Worm (Caenorhabditis elegans) whole organism, L1 larva: ENCODE data around the gene T28C6.7.

Source experiments
- C04F5.9 ChIP-seq: sonication (generic microtip); optimal IDR thresholded peaks from 2 replicates; lab custom pipeline; 2016; ENCODE audit warnings: missing genetic modification characterization, missing compliant biosample characterization
- C16A3.4 ChIP-seq: fragments of 150-350 bp; optimal IDR thresholded peaks from 2 replicates; lab custom pipeline; 2014; ENCODE audit warnings: missing biosample characterization, missing genetic modification characterization
- F16B12.6 ChIP-seq: fragments of 150-350 bp; optimal IDR thresholded peaks from 2 replicates; lab custom pipeline; 2014; ENCODE audit warnings: missing biosample characterization, missing genetic modification characterization
- alr-1 ChIP-seq: fragments of 200-800 bp; sonication (Bioruptor generic); optimal IDR thresholded peaks from 2 replicates; lab custom pipeline; 2018; ENCODE audit warnings: borderline replicate concordance, mild to moderate bottlenecking, missing genetic modification characterization, missing compliant biosample characterization
- aly-2 ChIP-seq: fragments of 150-350 bp; optimal IDR thresholded peaks from 2 replicates; lab custom pipeline; 2014; ENCODE audit warnings: missing biosample characterization, missing genetic modification characterization
- ama-1 ChIP-seq: fragments of 150-350 bp; optimal IDR thresholded peaks from 2 replicates; lab custom pipeline; 2014
- blmp-1 ChIP-seq: fragments of 150-350 bp; optimal IDR thresholded peaks from 2 replicates; lab custom pipeline; 2014; ENCODE audit warnings: missing biosample characterization, missing genetic modification characterization
- ceh-82 ChIP-seq, 3 experiments: fragments of 150-350 bp in 1 of 3; sonication (generic microtip) in 2 of 3; optimal IDR thresholded peaks; 2 replicates each; lab custom pipeline; 2014 to 2017; ENCODE audit warnings: missing biosample characterization in 3 of 3, missing genetic modification characterization in 3 of 3
- ceh-88 ChIP-seq: fragments of 200-800 bp; sonication (Bioruptor generic); IDR thresholded peaks from 2 replicates; pipeline ENCODE4 v1.3.6; 2022; ENCODE audit warnings: missing genetic modification characterization, missing compliant biosample characterization
- dpl-1 ChIP-seq, 3 experiments: fragments of 150-350 bp in 2 of 3; sonication (generic microtip) in 1 of 3; optimal IDR thresholded peaks; 2 replicates each; lab custom pipeline; 2014 to 2017; ENCODE audit warnings: missing biosample characterization in 3 of 3, missing genetic modification characterization in 3 of 3, missing genetic modification reagents in 3 of 3
- dsc-1 ChIP-seq: sonication (generic microtip); optimal IDR thresholded peaks from 2 replicates; lab custom pipeline; 2016; ENCODE audit warnings: mild to moderate bottlenecking, missing genetic modification characterization, missing compliant biosample characterization
- efl-1 ChIP-seq, 4 experiments: fragments of 150-350 bp; optimal IDR thresholded peaks in 3 of 4; peaks in 1 of 4; 1 replicate in 1 of 4; 2 replicates in 3 of 4; lab custom pipeline; 2014; ENCODE audit warnings: missing biosample characterization in 2 of 4, missing genetic modification characterization in 2 of 4, missing genetic modification reagents in 2 of 4
- egl-27 ChIP-seq, 2 experiments: fragments of 150-350 bp in 1 of 2; sonication (generic microtip); optimal IDR thresholded peaks; 3 replicates each; lab custom pipeline; 2017 to 2018; ENCODE audit warnings: missing biosample characterization in 2 of 2, missing genetic modification characterization in 2 of 2, missing genetic modification reagents in 2 of 2
- elt-3 ChIP-seq, 6 experiments: fragments of 150-350 bp in 1 of 6; sonication (generic microtip); optimal IDR thresholded peaks; 2 replicates each; lab custom pipeline; 2017 to 2018; ENCODE audit warnings: missing biosample characterization in 6 of 6, missing genetic modification characterization in 6 of 6, inconsistent platforms in 1 of 6
- fkh-10 ChIP-seq: sonication (generic microtip); optimal IDR thresholded peaks from 2 replicates; lab custom pipeline; 2017; ENCODE audit warnings: missing biosample characterization, missing genetic modification reagents, missing genetic modification characterization
- isw-1 ChIP-seq: fragments of 200-800 bp; sonication (Bioruptor generic); IDR thresholded peaks from 2 replicates; pipeline ENCODE4 v1.3.6; 2022; ENCODE audit warnings: missing genetic modification characterization, missing compliant biosample characterization
- jun-1 ChIP-seq: fragments of 150-350 bp; optimal IDR thresholded peaks from 2 replicates; lab custom pipeline; 2014; ENCODE audit warnings: missing biosample characterization, missing genetic modification reagents, missing genetic modification characterization
- lin-13 ChIP-seq: fragments of 150-350 bp; optimal IDR thresholded peaks from 2 replicates; lab custom pipeline; 2014; ENCODE audit warnings: missing biosample characterization, missing genetic modification reagents, missing genetic modification characterization
- lin-14 ChIP-seq: fragments of 200-800 bp; sonication (Bioruptor generic); optimal IDR thresholded peaks from 2 replicates; lab custom pipeline; 2018; ENCODE audit warnings: mild to moderate bottlenecking, missing genetic modification characterization, moderate library complexity, missing compliant biosample characterization
- lin-15B ChIP-seq: fragments of 150-350 bp; sonication (generic microtip); optimal IDR thresholded peaks from 3 replicates; lab custom pipeline; 2014; ENCODE audit warnings: missing biosample characterization, missing genetic modification characterization
- lin-35 ChIP-seq, 2 experiments: fragments of 150-350 bp; optimal IDR thresholded peaks; 2 replicates each; lab custom pipeline; 2014; ENCODE audit warnings: missing biosample characterization in 2 of 2, missing genetic modification characterization in 2 of 2, missing genetic modification reagents in 2 of 2
- lir-3 ChIP-seq: sonication (generic microtip); optimal IDR thresholded peaks from 2 replicates; lab custom pipeline; 2016; ENCODE audit warnings: mild to moderate bottlenecking, missing genetic modification characterization, moderate library complexity, missing compliant biosample characterization; ENCODE audit not compliant: poor library complexity
- lsy-2 ChIP-seq, 2 experiments: fragments of 150-350 bp; optimal IDR thresholded peaks; 2 replicates each; lab custom pipeline; 2014; ENCODE audit warnings: missing biosample characterization in 2 of 2, missing genetic modification characterization in 2 of 2
- mef-2 ChIP-seq: fragments of 150-350 bp; optimal IDR thresholded peaks from 2 replicates; lab custom pipeline; 2014; ENCODE audit warnings: missing biosample characterization, missing genetic modification characterization
- mep-1 ChIP-seq: fragments of 150-350 bp; optimal IDR thresholded peaks from 2 replicates; lab custom pipeline; 2014; ENCODE audit warnings: missing biosample characterization, missing genetic modification characterization
- nhr-12 ChIP-seq: sonication (generic microtip); optimal IDR thresholded peaks from 2 replicates; lab custom pipeline; 2017; ENCODE audit warnings: missing biosample characterization, missing genetic modification characterization
- nhr-20 ChIP-seq: sonication (generic microtip); optimal IDR thresholded peaks from 2 replicates; lab custom pipeline; 2016; ENCODE audit warnings: mild to moderate bottlenecking, missing genetic modification characterization, missing compliant biosample characterization
- nhr-28 ChIP-seq: fragments of 150-350 bp; optimal IDR thresholded peaks from 2 replicates; lab custom pipeline; 2014; ENCODE audit warnings: missing biosample characterization, missing genetic modification characterization
- nhr-47 ChIP-seq: sonication (generic microtip); optimal IDR thresholded peaks from 2 replicates; lab custom pipeline; 2016; ENCODE audit warnings: mild to moderate bottlenecking, missing genetic modification characterization, moderate library complexity, missing compliant biosample characterization
- nhr-71 ChIP-seq: sonication (generic microtip); optimal IDR thresholded peaks from 2 replicates; lab custom pipeline; 2016; ENCODE audit warnings: mild to moderate bottlenecking, missing genetic modification characterization, moderate library complexity, missing compliant biosample characterization
- nhr-85 ChIP-seq: sonication (generic microtip); peaks from one replicate; lab custom pipeline; 2016; ENCODE audit warnings: missing genetic modification characterization, inconsistent platforms, missing compliant biosample characterization
- pag-3 ChIP-seq: sonication (generic microtip); optimal IDR thresholded peaks from 2 replicates; lab custom pipeline; 2017; ENCODE audit warnings: missing genetic modification characterization, mild to moderate bottlenecking, missing compliant biosample characterization, antibody characterized with exemption, borderline replicate concordance; ENCODE audit not compliant: insufficient read depth
- pax-3 ChIP-seq: fragments of 200-800 bp; sonication (Bioruptor generic); optimal IDR thresholded peaks from 2 replicates; lab custom pipeline; 2018; ENCODE audit warnings: mild to moderate bottlenecking, missing genetic modification characterization, moderate library complexity, missing compliant biosample characterization
- rnt-1 ChIP-seq: sonication (generic microtip); optimal IDR thresholded peaks from 2 replicates; lab custom pipeline; 2016; ENCODE audit warnings: mild to moderate bottlenecking, missing genetic modification characterization, moderate library complexity, missing compliant biosample characterization
- skn-1 ChIP-seq: fragments of 150-350 bp; optimal IDR thresholded peaks from 2 replicates; lab custom pipeline; 2014; ENCODE audit warnings: missing biosample characterization, missing genetic modification characterization
- snu-23 ChIP-seq: sonication (generic microtip); optimal IDR thresholded peaks from 2 replicates; lab custom pipeline; 2016; ENCODE audit warnings: missing genetic modification characterization, missing compliant biosample characterization
- sox-4 ChIP-seq: sonication (generic microtip); optimal IDR thresholded peaks from 2 replicates; lab custom pipeline; 2016; ENCODE audit warnings: missing genetic modification characterization, missing compliant biosample characterization
- sup-37 ChIP-seq: fragments of 200-800 bp; sonication (Bioruptor generic); optimal IDR thresholded peaks from 2 replicates; lab custom pipeline; 2018; ENCODE audit warnings: mild to moderate bottlenecking, missing genetic modification characterization, missing compliant biosample characterization
- swsn-7 ChIP-seq: sonication (generic microtip); optimal IDR thresholded peaks from 2 replicates; lab custom pipeline; 2016; ENCODE audit warnings: missing genetic modification characterization, missing compliant biosample characterization
- tbx-2 ChIP-seq: sonication (generic microtip); optimal IDR thresholded peaks from 2 replicates; lab custom pipeline; 2016; ENCODE audit warnings: missing genetic modification characterization, missing compliant biosample characterization
- unc-130 ChIP-seq: fragments of 150-350 bp; optimal IDR thresholded peaks from 2 replicates; lab custom pipeline; 2017; ENCODE audit warnings: missing biosample characterization, missing genetic modification characterization, inconsistent platforms
- xbp-1 ChIP-seq: sonication (generic microtip); optimal IDR thresholded peaks from 2 replicates; lab custom pipeline; 2016; ENCODE audit warnings: missing genetic modification characterization, missing compliant biosample characterization

Gene T28C6.7

DNA sequence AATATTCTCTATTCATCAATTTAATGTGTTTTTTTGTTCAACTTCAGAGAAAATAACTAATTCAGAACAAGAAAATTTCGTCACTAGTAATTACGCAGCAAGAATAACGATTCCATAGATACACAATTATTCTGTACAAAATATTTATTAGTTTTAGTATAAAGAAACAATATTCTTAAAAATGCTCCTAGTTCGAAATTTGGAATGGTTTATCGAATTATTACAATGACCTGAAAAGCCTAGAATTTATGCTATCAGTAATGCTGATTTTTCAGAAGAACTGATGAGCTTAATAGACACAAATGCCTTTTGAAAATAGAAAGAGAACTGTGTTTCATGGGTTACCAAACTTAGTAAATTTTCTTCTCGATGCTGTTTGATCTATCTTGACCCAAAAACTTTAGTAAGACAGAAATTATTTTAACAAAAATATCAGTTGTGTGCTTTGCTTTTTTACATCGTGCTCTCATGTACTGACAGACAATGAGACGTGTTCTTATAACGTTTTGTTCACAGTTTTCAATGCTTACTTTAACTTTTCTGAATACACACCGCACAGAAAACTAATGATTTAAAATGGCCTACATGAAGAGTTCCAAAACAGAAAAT lies 1.5 kb upstream of the T28C6.7 start:
- peak; percentile 19 for TF ChIP-seq jun-1
- TF ChIP-seq alr-1 (tag; lab: Kevin White, UChicago), result no peak
- TF ChIP-seq lin-15B (tag; lab: Kevin White, UChicago), result no peak
- TF ChIP-seq unc-130 (tag; lab: Kevin White, UChicago), result no peak
- no peak for TF ChIP-seq lir-3 (tag; lab: Kevin White, UChicago)
- no peak for TF ChIP-seq C04F5.9
- no peak for TF ChIP-seq isw-1
- TF ChIP-seq ama-1 (lab: Kevin White, UChicago), result no peak
- no peak for TF ChIP-seq nhr-12 (tag; lab: Kevin White, UChicago)
- TF ChIP-seq aly-2 (tag; lab: Kevin White, UChicago), result peak; percentile 87
- no peak for TF ChIP-seq pag-3 (tag; lab: Kevin White, UChicago)
- TF ChIP-seq pax-3 (tag; lab: Kevin White, UChicago), result no peak
- no peak for TF ChIP-seq sox-4 (tag; lab: Kevin White, UChicago)
- TF ChIP-seq mef-2 (tag; lab: Kevin White, UChicago), result no peak
- no peak for TF ChIP-seq lin-13 (GFP tag; lab: Kevin White, UChicago)
- TF ChIP-seq sup-37 (GFP tag; lab: Kevin White, UChicago), result no peak
- no peak for TF ChIP-seq skn-1 (tag; lab: Kevin White, UChicago)
- TF ChIP-seq fkh-10 (GFP tag; lab: Kevin White, UChicago), result no peak
- peak; percentile 74 for TF ChIP-seq nhr-85 (tag; lab: Kevin White, UChicago)
- TF ChIP-seq rnt-1 (tag; lab: Kevin White, UChicago), result no peak
- peak in 2 of 6 experiments; percentile 27 to 28 for TF ChIP-seq elt-3 (tag; optimal IDR thresholded peaks at IDR 0.05; lab: Kevin White, UChicago)
- no peak; the same call in 1 of the 2 replicates for TF ChIP-seq ceh-88

ce11 chrIV:8826606-8827000 lies 997 bp upstream of the T28C6.7 start:
- peak; percentile 44 for TF ChIP-seq nhr-20 (tag; lab: Kevin White, UChicago)
- TF ChIP-seq swsn-7 (tag; lab: Kevin White, UChicago), result peak; percentile 16
- peak; percentile 32 to 69 for TF ChIP-seq lin-35 (GFP tag; optimal IDR thresholded peaks at IDR 0.05; lab: Kevin White, UChicago)
- TF ChIP-seq nhr-71 (tag; lab: Kevin White, UChicago), result peak; percentile 50
- peak; percentile 93 for TF ChIP-seq blmp-1
- peak; percentile 53 for TF ChIP-seq tbx-2 (tag; lab: Kevin White, UChicago)
- TF ChIP-seq F16B12.6 (tag; lab: Kevin White, UChicago), result no peak
- no peak for TF ChIP-seq nhr-28 (tag; lab: Kevin White, UChicago)
- TF ChIP-seq egl-27 (tag; optimal IDR thresholded peaks at IDR 0.05; lab: Kevin White, UChicago), result no peak
- peak; percentile 53 to 56 for TF ChIP-seq efl-1 (optimal IDR thresholded peaks at IDR 0.05; lab: Kevin White, UChicago)
- peak in 1 of 2 experiments; percentile 94 for TF ChIP-seq efl-1 (GFP tag; optimal IDR thresholded peaks at IDR 0.05 in 1 of 2; lab: Kevin White, UChicago)
- TF ChIP-seq nhr-47 (tag; lab: Kevin White, UChicago), result peak; percentile 9
- peak; percentile 50 for TF ChIP-seq rnt-1 (tag; lab: Kevin White, UChicago)
- peak; percentile 51 for TF ChIP-seq snu-23
- TF ChIP-seq lin-14, result peak; percentile 54
- TF ChIP-seq dsc-1 (tag; lab: Kevin White, UChicago), result peak; percentile 13
- TF ChIP-seq mep-1 (tag; lab: Kevin White, UChicago), result no peak
- TF ChIP-seq nhr-85 (tag; lab: Kevin White, UChicago), result peak; percentile 5
- TF ChIP-seq dpl-1 (GFP tag; optimal IDR thresholded peaks at IDR 0.05; lab: Kevin White, UChicago), result peak in 2 of 3 experiments; percentile 56
- peak; percentile 77 for TF ChIP-seq xbp-1
- peak in 1 of 6 experiments; percentile 39 for TF ChIP-seq elt-3 (tag; optimal IDR thresholded peaks at IDR 0.05; lab: Kevin White, UChicago)
- peak in 1 of 2 experiments; percentile 57 for TF ChIP-seq lsy-2 (tag; optimal IDR thresholded peaks at IDR 0.05; lab: Kevin White, UChicago)
- peak in 1 of 3 experiments; percentile 11 for TF ChIP-seq ceh-82 (tag; optimal IDR thresholded peaks at IDR 0.05; lab: Kevin White, UChicago)
- TF ChIP-seq C16A3.4, result peak; percentile 19
- TF ChIP-seq skn-1 (tag; lab: Kevin White, UChicago), result no peak
